Worm (Caenorhabditis elegans) whole organism, young adult: Measurements from ENCODE around the gene nmt-1.

Experiments used
- C06A6.2 ChIP-seq: fragments of 200-800 bp; sonication (Bioruptor generic); conservative IDR thresholded peaks from 2 replicates; pipeline ENCODE4 v1.3.6; 2022; ENCODE audit warnings: missing genetic modification characterization, missing compliant biosample characterization
- F22D6.2 ChIP-seq: sonication (generic microtip); optimal IDR thresholded peaks from 2 replicates; lab custom pipeline; 2016; ENCODE audit warnings: mild to moderate bottlenecking, missing genetic modification characterization, missing compliant biosample characterization
- atf-7 ChIP-seq: sonication (generic microtip); optimal IDR thresholded peaks from 2 replicates; lab custom pipeline; 2017; ENCODE audit warnings: mild to moderate bottlenecking, missing genetic modification characterization, missing compliant biosample characterization
- nhr-27 ChIP-seq: fragments of 200-800 bp; sonication (Bioruptor generic); optimal IDR thresholded peaks from 2 replicates; lab custom pipeline; 2018; ENCODE audit warnings: mild to moderate bottlenecking, missing genetic modification characterization, moderate library complexity, missing compliant biosample characterization

- no peak for TF ChIP-seq C06A6.2
- TF ChIP-seq atf-7, result no peak
- TF ChIP-seq F22D6.2, result no peak
- no peak for TF ChIP-seq nhr-27 (tag; lab: Kevin White, UChicago)
These were observed 24.7 kb upstream of the nmt-1 start for ce11 chrIII:6140818-6141217.
